Worm (Caenorhabditis elegans) whole organism, L1 larva: ENCODE data around the gene sea-1.

Experiments
- C34B4.2 ChIP-seq: sonication (generic microtip); optimal IDR thresholded peaks from 2 replicates; lab custom pipeline; 2017; ENCODE audit warnings: mild to moderate bottlenecking, missing genetic modification characterization, missing compliant biosample characterization
- fos-1 ChIP-seq: fragments of 150-350 bp; optimal IDR thresholded peaks from 2 replicates; lab custom pipeline; 2014; ENCODE audit warnings: missing biosample characterization, missing genetic modification characterization
- hlh-17 ChIP-seq: fragments of 200-800 bp; sonication (Bioruptor generic); optimal IDR thresholded peaks from 2 replicates; lab custom pipeline; 2018; ENCODE audit warnings: missing genetic modification characterization, mild to moderate bottlenecking, missing compliant biosample characterization, moderate library complexity, borderline replicate concordance
- lin-13 ChIP-seq: fragments of 150-350 bp; optimal IDR thresholded peaks from 2 replicates; lab custom pipeline; 2014; ENCODE audit warnings: missing biosample characterization, missing genetic modification reagents, missing genetic modification characterization
- mep-1 ChIP-seq: fragments of 150-350 bp; optimal IDR thresholded peaks from 2 replicates; lab custom pipeline; 2014; ENCODE audit warnings: missing biosample characterization, missing genetic modification characterization
- nhr-77 ChIP-seq: fragments of 150-350 bp; optimal IDR thresholded peaks from 2 replicates; lab custom pipeline; 2014; ENCODE audit warnings: missing biosample characterization, missing genetic modification characterization
- pqm-1 ChIP-seq: sonication (generic microtip); optimal IDR thresholded peaks from 3 replicates; lab custom pipeline; 2017; ENCODE audit warnings: missing biosample characterization, missing genetic modification characterization
- snpc-4 ChIP-seq: fragments of 150-350 bp; optimal IDR thresholded peaks from 2 replicates; lab custom pipeline; 2014; ENCODE audit warnings: missing biosample characterization, missing genetic modification characterization
- sox-4 ChIP-seq: sonication (generic microtip); optimal IDR thresholded peaks from 2 replicates; lab custom pipeline; 2016; ENCODE audit warnings: missing genetic modification characterization, missing compliant biosample characterization
- unc-86 ChIP-seq: sonication (generic microtip); optimal IDR thresholded peaks from 2 replicates; lab custom pipeline; 2016; ENCODE audit warnings: missing genetic modification characterization, missing compliant biosample characterization
- zag-1 ChIP-seq: fragments of 150-350 bp; optimal IDR thresholded peaks from 2 replicates; lab custom pipeline; 2014; ENCODE audit warnings: missing biosample characterization, missing genetic modification characterization
- ztf-11 ChIP-seq, 2 experiments: sonication (generic microtip); optimal IDR thresholded peaks; 2 replicates each; lab custom pipeline; 2016 to 2017; ENCODE audit warnings: missing genetic modification characterization in 2 of 2, missing biosample characterization in 1 of 2, missing compliant biosample characterization in 1 of 2

ce11 chrII:3669315-3669714 lies 4.1 kb downstream of the sea-1 start, which contains the start of gene srx-97:
- TF ChIP-seq hlh-17 (GFP tag; lab: Kevin White, UChicago), result no peak
- TF ChIP-seq lin-13 (GFP tag; lab: Kevin White, UChicago), result no peak
- no peak for TF ChIP-seq ztf-11 (tag; optimal IDR thresholded peaks at IDR 0.05; lab: Kevin White, UChicago)
- TF ChIP-seq nhr-77, result no peak
- no peak for TF ChIP-seq sox-4 (tag; lab: Kevin White, UChicago)
- no peak for TF ChIP-seq fos-1 (tag; lab: Kevin White, UChicago)
- TF ChIP-seq pqm-1 (tag; lab: Kevin White, UChicago), result no peak
- no peak for TF ChIP-seq snpc-4 (tag; lab: Kevin White, UChicago)
- no peak for TF ChIP-seq mep-1
- TF ChIP-seq zag-1 (tag; lab: Kevin White, UChicago), result no peak
- TF ChIP-seq C34B4.2 (tag; lab: Kevin White, UChicago), result no peak
- no peak for TF ChIP-seq unc-86 (tag; lab: Kevin White, UChicago)
